Worm (Caenorhabditis elegans) whole organism, late embryonic: ENCODE data around the gene ebp-2.
A peak's percentile ranks its signal among the peaks of the same experiment; 100 is the strongest.

ENCODE experiments used
- C08G9.2 ChIP-seq: sonication (generic microtip); optimal IDR thresholded peaks from 2 replicates; lab custom pipeline; 2016; ENCODE audit warnings: mild to moderate bottlenecking, missing genetic modification characterization, moderate library complexity, missing compliant biosample characterization
- F13H6.1 ChIP-seq: sonication (generic microtip); optimal IDR thresholded peaks from 2 replicates; lab custom pipeline; 2016; ENCODE audit warnings: missing genetic modification characterization, missing compliant biosample characterization
- K02D7.2 ChIP-seq: sonication (generic microtip); optimal IDR thresholded peaks from 2 replicates; lab custom pipeline; 2017; ENCODE audit warnings: mild to moderate bottlenecking, missing genetic modification characterization, missing compliant biosample characterization
- Y22D7AL.16 ChIP-seq: sonication (generic microtip); optimal IDR thresholded peaks from 2 replicates; lab custom pipeline; 2016; ENCODE audit warnings: missing genetic modification characterization, missing compliant biosample characterization
- ahr-1 ChIP-seq: sonication (generic microtip); optimal IDR thresholded peaks from 2 replicates; lab custom pipeline; 2016; ENCODE audit warnings: missing genetic modification characterization, missing compliant biosample characterization
- ama-1 ChIP-seq: fragments of 150-350 bp; optimal IDR thresholded peaks from 2 replicates; lab custom pipeline; 2014
- ceh-19 ChIP-seq: fragments of 200-800 bp; sonication (Bioruptor generic); optimal IDR thresholded peaks from 2 replicates; lab custom pipeline; 2018; ENCODE audit warnings: mild to moderate bottlenecking, missing genetic modification characterization, missing compliant biosample characterization
- ceh-2 ChIP-seq: sonication (generic microtip); optimal IDR thresholded peaks from 2 replicates; lab custom pipeline; 2016; ENCODE audit warnings: missing genotype, missing genetic modification characterization, missing compliant biosample characterization
- ceh-30 ChIP-seq: fragments of 150-350 bp; optimal IDR thresholded peaks from 2 replicates; lab custom pipeline; 2014; ENCODE audit warnings: missing biosample characterization, missing genetic modification characterization
- ceh-34 ChIP-seq: sonication (generic microtip); optimal IDR thresholded peaks from 2 replicates; lab custom pipeline; 2016; ENCODE audit warnings: mild to moderate bottlenecking, missing genetic modification characterization, missing compliant biosample characterization
- ceh-45 ChIP-seq: fragments of 200-800 bp; sonication (Bioruptor generic); IDR thresholded peaks from 2 replicates; pipeline ENCODE4 v1.3.6; 2022; ENCODE audit warnings: missing genetic modification reagents, missing genetic modification characterization, missing compliant biosample characterization
- ceh-48 ChIP-seq: sonication (generic microtip); optimal IDR thresholded peaks from 2 replicates; lab custom pipeline; 2016; ENCODE audit warnings: missing genetic modification characterization, inconsistent platforms, missing compliant biosample characterization
- ceh-9 ChIP-seq: sonication (generic microtip); optimal IDR thresholded peaks from 2 replicates; lab custom pipeline; 2016; ENCODE audit warnings: mild to moderate bottlenecking, missing genetic modification characterization, inconsistent platforms, missing compliant biosample characterization
- che-1 ChIP-seq: sonication (generic microtip); optimal IDR thresholded peaks from 2 replicates; lab custom pipeline; 2016; ENCODE audit warnings: mild to moderate bottlenecking, missing genetic modification characterization, missing compliant biosample characterization
- elt-4 ChIP-seq: sonication (generic microtip); optimal IDR thresholded peaks from 2 replicates; lab custom pipeline; 2016; ENCODE audit warnings: missing genetic modification characterization, missing compliant biosample characterization
- ets-4 ChIP-seq: sonication (generic microtip); optimal IDR thresholded peaks from 2 replicates; lab custom pipeline; 2016; ENCODE audit warnings: missing genetic modification characterization, missing compliant biosample characterization
- eyg-1 ChIP-seq: sonication (generic microtip); optimal IDR thresholded peaks from 2 replicates; lab custom pipeline; 2016; ENCODE audit warnings: missing genotype, missing genetic modification characterization, missing compliant biosample characterization
- fax-1 ChIP-seq: sonication (generic microtip); optimal IDR thresholded peaks from 2 replicates; lab custom pipeline; 2016; ENCODE audit warnings: missing genotype, missing genetic modification characterization, missing compliant biosample characterization
- fkh-10 ChIP-seq: fragments of 150-350 bp; optimal IDR thresholded peaks from 2 replicates; lab custom pipeline; 2014; ENCODE audit warnings: missing biosample characterization, missing genetic modification reagents, missing genetic modification characterization
- fkh-6 ChIP-seq: sonication (generic microtip); optimal IDR thresholded peaks from 2 replicates; lab custom pipeline; 2016; ENCODE audit warnings: missing genetic modification characterization, missing compliant biosample characterization
- hlh-13 ChIP-seq: fragments of 200-800 bp; sonication (Bioruptor generic); optimal IDR thresholded peaks from 2 replicates; lab custom pipeline; 2018; ENCODE audit warnings: mild to moderate bottlenecking, missing genetic modification characterization, missing compliant biosample characterization
- hlh-8 ChIP-seq: sonication (generic microtip); optimal IDR thresholded peaks from 2 replicates; lab custom pipeline; 2016; ENCODE audit warnings: missing genotype, missing genetic modification characterization, missing compliant biosample characterization
- lin-11 ChIP-seq: fragments of 200-800 bp; sonication (Bioruptor generic); optimal IDR thresholded peaks from 2 replicates; lab custom pipeline; 2018; ENCODE audit warnings: mild to moderate bottlenecking, missing genetic modification characterization, missing compliant biosample characterization
- madf-2 ChIP-seq: sonication (generic microtip); optimal IDR thresholded peaks from 2 replicates; lab custom pipeline; 2017; ENCODE audit warnings: missing genetic modification characterization, missing compliant biosample characterization
- mec-3 ChIP-seq: sonication (generic microtip); optimal IDR thresholded peaks from 2 replicates; lab custom pipeline; 2016; ENCODE audit warnings: borderline replicate concordance, missing genetic modification characterization, missing compliant biosample characterization
- nfya-1 ChIP-seq: sonication (generic microtip); optimal IDR thresholded peaks from 2 replicates; lab custom pipeline; 2017; ENCODE audit warnings: missing genetic modification characterization, mild to moderate bottlenecking, missing compliant biosample characterization, antibody characterized with exemption, moderate library complexity
- nhr-232 ChIP-seq: sonication (generic microtip); optimal IDR thresholded peaks from 2 replicates; lab custom pipeline; 2016; ENCODE audit warnings: missing genetic modification characterization, missing compliant biosample characterization
- odd-2 ChIP-seq: sonication (generic microtip); optimal IDR thresholded peaks from 2 replicates; lab custom pipeline; 2017; ENCODE audit warnings: antibody characterized with exemption, mild to moderate bottlenecking, missing genetic modification characterization, missing compliant biosample characterization
- pag-3 ChIP-seq: sonication (generic microtip); optimal IDR thresholded peaks from 2 replicates; lab custom pipeline; 2016; ENCODE audit warnings: missing compliant biosample characterization, missing genetic modification characterization, borderline replicate concordance
- pat-9 ChIP-seq: fragments of 200-800 bp; sonication (Bioruptor generic); optimal IDR thresholded peaks from 2 replicates; lab custom pipeline; 2018; ENCODE audit warnings: mild to moderate bottlenecking, missing genetic modification characterization, moderate library complexity, missing compliant biosample characterization
- pax-1 ChIP-seq: fragments of 150-350 bp; optimal IDR thresholded peaks from 2 replicates; lab custom pipeline; 2014; ENCODE audit warnings: missing biosample characterization, missing genetic modification characterization
- pha-2 ChIP-seq: sonication (generic microtip); optimal IDR thresholded peaks from 2 replicates; lab custom pipeline; 2017; ENCODE audit warnings: mild to moderate bottlenecking, missing genetic modification characterization, missing compliant biosample characterization
- pha-4 ChIP-seq: fragments of 150-350 bp; optimal IDR thresholded peaks from 2 replicates; lab custom pipeline; 2018; ENCODE audit warnings: missing biosample characterization, missing genetic modification reagents, missing genetic modification characterization
- pqm-1 ChIP-seq: sonication (generic microtip); optimal IDR thresholded peaks from 2 replicates; lab custom pipeline; 2016; ENCODE audit warnings: missing genetic modification characterization, missing compliant biosample characterization
- pros-1 ChIP-seq: fragments of 150-350 bp; optimal IDR thresholded peaks from 2 replicates; lab custom pipeline; 2014; ENCODE audit warnings: missing biosample characterization, missing genetic modification reagents, missing genetic modification characterization
- ref-2 ChIP-seq: sonication (generic microtip); optimal IDR thresholded peaks from 2 replicates; lab custom pipeline; 2016; ENCODE audit warnings: missing genetic modification characterization, missing compliant biosample characterization
- sdc-2 ChIP-seq: sonication (generic microtip); optimal IDR thresholded peaks from 2 replicates; lab custom pipeline; 2016; ENCODE audit warnings: missing genotype, missing genetic modification characterization, missing compliant biosample characterization
- sox-2 ChIP-seq: fragments of 200-800 bp; sonication (Bioruptor generic); IDR thresholded peaks from 2 replicates; pipeline ENCODE4 v1.3.6; 2022; ENCODE audit warnings: missing genetic modification reagents, missing genetic modification characterization, missing compliant biosample characterization
- sox-4 ChIP-seq: sonication (generic microtip); optimal IDR thresholded peaks from 2 replicates; lab custom pipeline; 2017; ENCODE audit warnings: mild to moderate bottlenecking, missing genetic modification characterization, inconsistent platforms, missing compliant biosample characterization
- syd-9 ChIP-seq: sonication (generic microtip); optimal IDR thresholded peaks from 2 replicates; lab custom pipeline; 2016; ENCODE audit warnings: mild to moderate bottlenecking, missing genetic modification characterization, moderate library complexity, missing compliant biosample characterization
- tbx-7 ChIP-seq: sonication (generic microtip); optimal IDR thresholded peaks from 2 replicates; lab custom pipeline; 2016; ENCODE audit warnings: missing genotype, missing genetic modification characterization, missing compliant biosample characterization
- ttx-3 ChIP-seq: sonication (generic microtip); optimal IDR thresholded peaks from 2 replicates; lab custom pipeline; 2016; ENCODE audit warnings: missing genetic modification reagents, missing genetic modification characterization, missing compliant biosample characterization
- unc-3 ChIP-seq, 2 experiments: fragments of 200-800 bp in 1 of 2; sonication (Bioruptor generic) in 1 of 2; sonication (generic microtip) in 1 of 2; conservative IDR thresholded peaks in 1 of 2; optimal IDR thresholded peaks in 1 of 2; 2 replicates each; pipeline versions ENCODE4 v1.3.6 to Lab custom; 2016 to 2022; ENCODE audit warnings: missing compliant biosample characterization in 2 of 2, missing genetic modification characterization in 2 of 2, missing genetic modification reagents in 1 of 2
- unc-55 ChIP-seq: sonication (generic microtip); optimal IDR thresholded peaks from 2 replicates; lab custom pipeline; 2017; ENCODE audit warnings: missing biosample characterization, missing genetic modification reagents, missing genetic modification characterization
- ztf-16 ChIP-seq: sonication (generic microtip); optimal IDR thresholded peaks from 2 replicates; lab custom pipeline; 2017; ENCODE audit warnings: missing genetic modification characterization, missing compliant biosample characterization

The ebp-2 gene

ce11 chrII:11473525-11474181 is 31.1 kb downstream of the ebp-2 start, which contains the start of the genes metl-1 and W02B12.11 (continued):
- TF ChIP-seq ahr-1 (tag; lab: Kevin White, UChicago) (no peak), pat-9 (tag; lab: Kevin White, UChicago) (peak; percentile 50), F13H6.1 (tag; lab: Kevin White, UChicago) (no peak), ref-2 (peak; percentile 49), pqm-1 (tag; lab: Kevin White, UChicago) (peak; percentile 31), eyg-1 (tag; lab: Kevin White, UChicago) (no peak), lin-11 (peak; percentile 20), elt-4 (tag; lab: Kevin White, UChicago) (no peak), ceh-9 (tag; lab: Kevin White, UChicago) (no peak), odd-2 (tag; lab: Kevin White, UChicago) (no peak), pha-2 (tag; lab: Kevin White, UChicago) (peak; percentile 31), pros-1 (tag; lab: Kevin White, UChicago) (no peak), Y22D7AL.16 (tag; lab: Kevin White, UChicago) (peak; percentile 26), ets-4 (tag; lab: Kevin White, UChicago) (no peak), ceh-2 (no peak), fkh-10 (GFP tag; lab: Kevin White, UChicago) (no peak), ceh-19 (GFP tag; lab: Kevin White, UChicago) (no peak), che-1 (peak; percentile 13), ama-1 (no peak), K02D7.2 (tag; lab: Kevin White, UChicago) (no peak), mec-3 (tag; lab: Kevin White, UChicago) (no peak), sdc-2 (peak; percentile 6), hlh-8 (tag; lab: Kevin White, UChicago) (peak; percentile 7), unc-55 (GFP tag; lab: Kevin White, UChicago) (no peak), madf-2 (peak; percentile 63), ztf-16 (tag; lab: Kevin White, UChicago) (no peak), pha-4 (tag; lab: Kevin White, UChicago) (no peak), ceh-34 (tag; lab: Kevin White, UChicago) (peak; percentile 37), fkh-6 (tag; lab: Kevin White, UChicago) (no peak), ceh-48 (tag; lab: Kevin White, UChicago) (peak; percentile 14), pag-3 (no peak), ttx-3 (tag; lab: Kevin White, UChicago) (peak; percentile 19), fax-1 (peak; percentile 13), syd-9 (tag; lab: Kevin White, UChicago) (peak; percentile 34), C08G9.2 (tag; lab: Kevin White, UChicago) (no peak), pax-1 (tag; lab: Kevin White, UChicago) (no peak)
- TF ChIP-seq, all 69 proteins: peak for 25

- TF ChIP-seq ceh-34 (tag; lab: Kevin White, UChicago) (no peak), pha-4 (tag; lab: Kevin White, UChicago) (no peak)
These were observed 33.9 kb downstream of the ebp-2 start, which contains the start of gene W02B12.16 for ce11 chrII:11476410-11476809. Gene W02B12.16, minus strand, starts transcription at chrII:11476510.

ce11 chrII:11479076-11479475 is 36.6 kb downstream of the ebp-2 start, which contains the start of gene W02B12.12:
Gene W02B12.12, minus strand, starts transcription at chrII:11479176.
- TF ChIP-seq Y22D7AL.16 (tag; lab: Kevin White, UChicago) (no peak), unc-55 (GFP tag; lab: Kevin White, UChicago) (no peak), fkh-6 (tag; lab: Kevin White, UChicago) (no peak), pag-3 (no peak), ceh-45 (no peak), unc-3 (GFP tag; conservative IDR thresholded peaks at IDR 0.05; lab: Robert Waterston, UW) (no peak), unc-3 (tag; optimal IDR thresholded peaks at IDR 0.05; lab: Kevin White, UChicago) (no peak), mec-3 (tag; lab: Kevin White, UChicago) (no peak), tbx-7 (tag; lab: Kevin White, UChicago) (no peak), pha-2 (tag; lab: Kevin White, UChicago) (no peak), F13H6.1 (tag; lab: Kevin White, UChicago) (no peak), ceh-48 (tag; lab: Kevin White, UChicago) (no peak), sox-2 (GFP tag; lab: Robert Waterston, UW) (no peak), ceh-34 (tag; lab: Kevin White, UChicago) (no peak), ceh-30 (tag; lab: Kevin White, UChicago) (no peak), ceh-9 (tag; lab: Kevin White, UChicago) (no peak), hlh-13 (GFP tag; lab: Kevin White, UChicago) (no peak), nfya-1 (no peak), sox-4 (tag; lab: Kevin White, UChicago) (no peak), pqm-1 (tag; lab: Kevin White, UChicago) (no peak), nhr-232 (tag; lab: Kevin White, UChicago) (no peak)
